Worm (Caenorhabditis elegans) whole organism, late embryonic: ENCODE results near the gene Y116F11B.2.

Source experiments
- ama-1 ChIP-seq: fragments of 150-350 bp; optimal IDR thresholded peaks from 2 replicates; lab custom pipeline; 2014
- ceh-6 ChIP-seq: fragments of 200-800 bp; sonication (Bioruptor generic); optimal IDR thresholded peaks from 2 replicates; lab custom pipeline; 2018; ENCODE audit warnings: mild to moderate bottlenecking, missing genetic modification characterization, missing compliant biosample characterization
- fkh-6 ChIP-seq: sonication (generic microtip); optimal IDR thresholded peaks from 2 replicates; lab custom pipeline; 2016; ENCODE audit warnings: missing genetic modification characterization, missing compliant biosample characterization
- hlh-15 ChIP-seq: sonication (generic microtip); optimal IDR thresholded peaks from 2 replicates; lab custom pipeline; 2016; ENCODE audit warnings: missing genetic modification characterization, missing compliant biosample characterization
- hlh-8 ChIP-seq: sonication (generic microtip); optimal IDR thresholded peaks from 2 replicates; lab custom pipeline; 2016; ENCODE audit warnings: missing genotype, missing genetic modification characterization, missing compliant biosample characterization
- nhr-11 ChIP-seq: fragments of 150-350 bp; optimal IDR thresholded peaks from 2 replicates; lab custom pipeline; 2014; ENCODE audit warnings: missing biosample characterization, missing genetic modification characterization
- pag-3 ChIP-seq: sonication (generic microtip); optimal IDR thresholded peaks from 2 replicates; lab custom pipeline; 2016; ENCODE audit warnings: missing compliant biosample characterization, missing genetic modification characterization, borderline replicate concordance
- pax-1 ChIP-seq: fragments of 150-350 bp; optimal IDR thresholded peaks from 2 replicates; lab custom pipeline; 2014; ENCODE audit warnings: missing biosample characterization, missing genetic modification characterization
- pqm-1 ChIP-seq: sonication (generic microtip); optimal IDR thresholded peaks from 2 replicates; lab custom pipeline; 2016; ENCODE audit warnings: missing genetic modification characterization, missing compliant biosample characterization
- unc-42 ChIP-seq: sonication (generic microtip); optimal IDR thresholded peaks from 2 replicates; lab custom pipeline; 2016; ENCODE audit warnings: missing genotype, missing genetic modification characterization, missing compliant biosample characterization
- unc-86 ChIP-seq: sonication (generic microtip); optimal IDR thresholded peaks from 2 replicates; lab custom pipeline; 2016; ENCODE audit warnings: missing genetic modification characterization, missing compliant biosample characterization

DNA sequence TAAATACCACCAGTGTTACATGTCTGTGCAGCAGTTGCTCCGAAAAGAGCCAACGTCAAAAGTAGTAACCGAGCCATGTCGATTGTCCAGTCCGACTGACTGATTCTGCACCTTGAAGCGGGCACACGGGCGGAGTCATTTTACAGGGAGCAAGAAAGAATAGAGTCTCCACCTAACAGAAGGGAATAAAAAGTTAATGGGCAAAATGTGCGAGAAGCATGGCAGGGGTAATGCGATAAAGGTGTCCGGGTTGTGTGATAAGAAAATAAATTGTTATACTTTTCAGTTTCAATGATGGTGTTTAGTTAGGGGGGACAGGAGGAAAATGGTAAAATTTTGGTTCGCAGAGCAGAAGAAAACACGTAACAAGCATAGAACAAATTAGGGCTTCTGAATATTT is 45.7 kb downstream of the Y116F11B.2 start, which contains the start of gene clec-50:
- TF ChIP-seq pax-1 (tag; lab: Kevin White, UChicago), result no peak
- TF ChIP-seq fkh-6 (tag; lab: Kevin White, UChicago), result no peak
- TF ChIP-seq hlh-15, result no peak
- no peak for TF ChIP-seq pqm-1 (tag; lab: Kevin White, UChicago)
- TF ChIP-seq hlh-8, result no peak
- no peak for TF ChIP-seq nhr-11
- TF ChIP-seq unc-42, result no peak
- no peak for TF ChIP-seq pag-3
- no peak for TF ChIP-seq ceh-6 (GFP tag; lab: Kevin White, UChicago)
- no peak for TF ChIP-seq unc-86 (tag; lab: Kevin White, UChicago)
- TF ChIP-seq ama-1, result no peak
